Worm (Caenorhabditis elegans) whole organism, midembryonic: ENCODE measurements around the gene ZK666.14.

ENCODE experiments used
- T22C8.4 ChIP-seq: fragments of 200-800 bp; sonication (Bioruptor generic); IDR thresholded peaks from 2 replicates; pipeline ENCODE4 v1.3.6; 2022; ENCODE audit warnings: missing genetic modification characterization, missing compliant biosample characterization
- flt-1 ChIP-seq: fragments of 200-800 bp; sonication (Bioruptor generic); IDR thresholded peaks from 2 replicates; pipeline ENCODE4 v1.3.6; 2022; ENCODE audit warnings: missing genetic modification characterization, missing compliant biosample characterization
- klf-2 ChIP-seq: fragments of 200-800 bp; sonication (Bioruptor generic); conservative IDR thresholded peaks from 2 replicates; pipeline ENCODE4 v1.3.6; 2022; ENCODE audit warnings: missing genetic modification reagents, missing genetic modification characterization, missing compliant biosample characterization
- med-1 ChIP-seq: sonication (generic microtip); optimal IDR thresholded peaks from 2 replicates; lab custom pipeline; 2017; ENCODE audit warnings: missing genetic modification characterization, mild to moderate bottlenecking, missing compliant biosample characterization, antibody characterized with exemption, missing genetic modification reagents; ENCODE audit not compliant: insufficient read depth

DNA sequence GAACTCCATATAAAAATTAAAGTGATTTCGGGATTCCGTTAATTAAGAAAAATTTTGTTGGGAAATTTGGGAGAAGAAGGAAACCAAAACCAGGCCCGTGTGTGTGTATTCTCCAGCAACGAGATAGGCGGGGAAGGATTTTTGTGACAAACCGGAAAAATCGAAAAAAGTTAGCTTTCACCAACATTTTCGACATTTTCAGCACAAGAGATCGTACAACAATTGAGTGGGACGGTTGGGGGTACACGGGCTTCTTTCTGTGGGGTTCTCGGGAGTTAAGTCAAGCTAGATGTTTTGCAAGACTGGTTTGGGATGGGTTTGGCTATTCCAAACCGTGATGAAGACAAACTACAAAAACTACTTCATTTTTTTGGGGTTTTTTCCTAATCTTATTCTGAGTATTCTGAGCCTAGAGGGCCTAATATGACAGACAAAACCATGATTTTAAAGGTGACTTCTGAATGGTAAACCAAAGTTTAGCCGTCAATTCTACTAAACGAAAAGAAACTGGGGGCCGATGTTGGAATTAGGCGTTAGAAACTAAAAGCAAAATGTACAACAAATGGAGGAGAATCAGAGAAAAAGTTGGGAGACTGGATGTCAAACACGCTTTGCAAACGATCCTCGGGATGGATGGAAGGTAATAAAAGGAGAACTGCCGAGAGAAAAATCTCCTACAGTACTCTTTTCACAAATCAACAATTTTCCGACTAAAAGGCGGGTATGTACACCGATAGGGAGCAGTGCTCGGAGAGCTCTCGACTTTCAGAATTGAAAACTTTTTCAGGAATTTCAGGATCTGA, 48.3 kb downstream of the ZK666.14 start:
- no peak for TF ChIP-seq T22C8.4 (GFP tag; lab: Robert Waterston, UW)
- TF ChIP-seq flt-1 (GFP tag; lab: Robert Waterston, UW) = no peak
- TF ChIP-seq klf-2 (GFP tag; lab: Robert Waterston, UW) = no peak
- no peak for TF ChIP-seq med-1
